Worm (Caenorhabditis elegans): Measurements from ENCODE around the gene C18G1.1.

Gene C18G1.1

DNA sequence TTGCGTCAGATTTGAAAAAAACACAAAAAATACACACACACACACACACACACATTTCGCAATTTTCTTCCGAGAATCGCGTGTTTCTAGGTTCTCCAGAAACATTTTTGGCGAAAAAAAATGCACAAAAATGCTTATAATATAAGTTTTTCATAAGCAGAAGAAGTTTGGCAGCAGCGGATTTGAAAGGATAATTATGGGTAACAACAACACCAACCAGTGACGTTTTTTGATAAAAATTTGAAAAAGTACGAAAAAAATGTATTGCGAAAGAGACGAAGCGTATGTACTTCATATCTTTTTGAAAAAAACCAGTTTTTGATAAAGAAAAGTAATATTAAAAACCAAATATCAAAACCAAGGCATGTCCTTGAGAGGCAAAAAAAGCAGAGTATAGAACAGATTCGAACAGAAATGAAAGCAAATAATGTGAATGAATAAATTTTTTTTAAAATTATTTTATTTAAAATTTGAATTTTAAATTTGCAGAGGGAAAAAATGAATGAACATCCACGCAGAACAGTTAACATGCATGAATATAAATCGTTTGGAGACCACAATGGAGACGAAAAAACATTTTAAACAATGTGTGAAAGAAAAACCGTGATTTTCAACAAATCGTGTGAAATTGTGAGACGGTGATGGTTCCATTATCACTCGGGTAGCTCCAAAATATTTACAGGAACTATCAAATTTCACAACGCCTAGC is 46.1 kb downstream of the C18G1.1 start (continued):
- TF ChIP-seq nhr-237 (tag; optimal IDR thresholded peaks at IDR 0.05) (no peak), snpc-4 (tag; optimal IDR thresholded peaks at IDR 0.05) (no peak), F26F4.8 (GFP tag; conservative IDR thresholded peaks at IDR 0.05) (no peak), ztf-11 (tag; optimal IDR thresholded peaks at IDR 0.05) (no peak), sdz-12 (GFP tag; optimal IDR thresholded peaks at IDR 0.05) (no peak), ceh-32 (tag; optimal IDR thresholded peaks at IDR 0.05; ENCODE audit: poor library complexity) (no peak), lin-15B (tag; optimal IDR thresholded peaks at IDR 0.05) (peak; percentile 39), dve-1 (tag; optimal IDR thresholded peaks at IDR 0.05; ENCODE audit: insufficient read depth) (peak; percentile 60), nhr-41 (GFP tag; IDR thresholded peaks at IDR 0.05) (no peak), madf-9 (GFP tag; conservative IDR thresholded peaks at IDR 0.05) (no peak), dmd-9 (GFP tag; IDR thresholded peaks at IDR 0.05) (no peak), dmd-8 (GFP tag; IDR thresholded peaks at IDR 0.05) (peak; percentile 19; the same call in 1 of the 2 replicates), skn-1 (tag; optimal IDR thresholded peaks at IDR 0.05) (no peak), D1046.2 (GFP tag; IDR thresholded peaks at IDR 0.05) (no peak), egl-27 (tag; optimal IDR thresholded peaks at IDR 0.05) (no peak), spr-1 (tag; optimal IDR thresholded peaks at IDR 0.05) (peak; percentile 34), attf-4 (tag; optimal IDR thresholded peaks at IDR 0.05) (no peak), Y48G9A.11 (GFP tag; IDR thresholded peaks at IDR 0.05) (0 out of 2 replicates have a peak, but pooled peaks have one; percentile 24), zip-11 (GFP tag; IDR thresholded peaks at IDR 0.05) (0 out of 2 replicates have a peak, but pooled peaks have one; percentile 6), Y75B8A.6 (GFP tag; IDR thresholded peaks at IDR 0.05) (0 out of 2 replicates have a peak, but pooled peaks have one; percentile 50), ctbp-1 (GFP tag; IDR thresholded peaks at IDR 0.05) (peak; percentile 47), F37D6.2 (tag; optimal IDR thresholded peaks at IDR 0.05) (no peak), set-16 (GFP tag; IDR thresholded peaks at IDR 0.05) (no peak)

DNA sequence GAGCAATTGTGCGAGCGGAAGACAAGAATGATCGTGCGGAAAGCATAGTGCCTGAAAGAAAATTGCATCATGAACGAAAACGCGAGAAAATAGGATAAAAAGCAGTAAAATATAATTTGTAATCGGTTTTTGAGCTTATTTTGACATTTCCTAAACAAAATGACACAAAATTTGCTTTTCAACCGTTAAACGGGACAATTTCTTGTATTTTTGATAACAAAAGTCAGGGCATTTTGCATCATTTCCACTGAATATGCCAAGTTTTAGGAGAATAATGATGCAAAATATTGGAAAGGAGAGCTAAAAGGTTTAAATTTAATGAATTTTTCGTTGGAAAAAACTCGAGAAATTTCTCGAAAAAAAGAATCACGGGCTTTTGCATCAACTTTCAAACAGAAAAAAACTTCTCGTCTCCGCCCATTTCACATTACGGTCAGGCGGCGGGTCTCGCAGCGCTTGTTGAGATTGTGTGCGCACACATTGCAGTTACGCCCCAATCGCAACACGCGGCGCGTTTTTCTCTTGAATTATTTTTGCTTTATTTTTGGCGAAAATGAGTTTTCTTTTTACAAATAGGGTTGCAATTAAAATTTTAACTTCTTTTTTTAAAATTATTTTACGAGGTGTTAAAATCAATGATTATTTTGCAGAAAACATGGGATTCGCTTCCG is 49.1 kb downstream of the C18G1.1 start, which contains the start of the genes hsp-6 and C37H5.5:
Gene hsp-6 (minus strand): TSS at position 51 of the 671 bp plus-strand sequence.
Gene C37H5.5 (plus strand): TSS at position 651 of the 671 bp plus-strand sequence.
- TF ChIP-seq fos-1 (tag; optimal IDR thresholded peaks at IDR 0.05) (no peak), zfp-2 (tag; optimal IDR thresholded peaks at IDR 0.05) (no peak), mdt-29 (GFP tag; IDR thresholded peaks at IDR 0.05) (peak; percentile 91), arid-1 (GFP tag; conservative IDR thresholded peaks at IDR 0.05) (peak; percentile 59; the same call in 1 of the 2 replicates), nhr-77 (tag; optimal IDR thresholded peaks at IDR 0.05) (peak; percentile 79), mxl-3 (GFP tag; optimal IDR thresholded peaks at IDR 0.05) (peak; percentile 24), hmg-1.1 (GFP tag; IDR thresholded peaks at IDR 0.05) (peak; percentile 76), ama-1 (optimal IDR thresholded peaks at IDR 0.05) (peak; percentile 26), ceh-20 (GFP tag; IDR thresholded peaks at IDR 0.05) (peak; percentile 66; the same call in 1 of the 2 replicates), mes-2 (tag; optimal IDR thresholded peaks at IDR 0.05; ENCODE audit: poor library complexity, severe bottlenecking) (peak; percentile 92), snpc-4 (tag; optimal IDR thresholded peaks at IDR 0.05) (no peak), spr-1 (tag; optimal IDR thresholded peaks at IDR 0.05) (peak; percentile 70), nhr-6 (tag; optimal IDR thresholded peaks at IDR 0.05) (peak; percentile 88), rbr-2 (tag; optimal IDR thresholded peaks at IDR 0.05) (peak; percentile 75), hif-1 (tag; optimal IDR thresholded peaks at IDR 0.05) (peak in 1 of 2 experiments; percentile 76), ZK337.2 (GFP tag; IDR thresholded peaks at IDR 0.05) (0 out of 2 replicates have a peak, but pooled peaks have one; percentile 18), madf-9 (GFP tag; conservative IDR thresholded peaks at IDR 0.05) (0 out of 2 replicates have a peak, but pooled peaks have one; percentile 25), F49E8.2 (tag; optimal IDR thresholded peaks at IDR 0.05; ENCODE audit: borderline replicate concordance) (peak; percentile 36), Y105C5A.15 (GFP tag; IDR thresholded peaks at IDR 0.05) (0 out of 2 replicates have a peak, but pooled peaks have one; percentile 64), nhr-28 (tag; optimal IDR thresholded peaks at IDR 0.05) (peak; percentile 78), lin-29 (GFP tag; IDR thresholded peaks at IDR 0.05) (no peak), T26A8.4 (GFP tag; IDR thresholded peaks at IDR 0.05) (peak; percentile 68), unc-39 (tag; optimal IDR thresholded peaks at IDR 0.05) (no peak), ceh-62 (tag; optimal IDR thresholded peaks at IDR 0.05) (no peak), dpl-1 (GFP tag; optimal IDR thresholded peaks at IDR 0.05) (peak; percentile 69), nhr-42 (GFP tag; IDR thresholded peaks at IDR 0.05) (peak; percentile 64; the same call in 1 of the 2 replicates), dmd-9 (GFP tag; IDR thresholded peaks at IDR 0.05) (no peak), nhr-48 (tag; optimal IDR thresholded peaks at IDR 0.05) (peak; percentile 50), lsy-2 (tag; optimal IDR thresholded peaks at IDR 0.05) (peak; percentile 54 to 93)
